Worm (Caenorhabditis elegans) whole organism, mixed stage, embryonic: Measurements from ENCODE around the gene nlp-43.

Experiments
- bed-3 ChIP-seq: fragments of 200-800 bp; sonication (Bioruptor generic); optimal IDR thresholded peaks from 3 replicates; lab custom pipeline; 2018; ENCODE audit warnings: mild to moderate bottlenecking, missing genetic modification characterization, moderate library complexity, missing compliant biosample characterization
- elt-1 ChIP-seq: sonication (generic microtip); optimal IDR thresholded peaks from 2 replicates; lab custom pipeline; 2017; ENCODE audit warnings: missing genetic modification characterization, mild to moderate bottlenecking, missing compliant biosample characterization, antibody characterized with exemption, moderate library complexity, borderline replicate concordance; ENCODE audit not compliant: insufficient read depth
- lin-13 ChIP-seq: fragments of 150-350 bp; optimal IDR thresholded peaks from 2 replicates; lab custom pipeline; 2014; ENCODE audit warnings: missing biosample characterization, missing genetic modification characterization
- mab-5 ChIP-seq: fragments of 150-350 bp; optimal IDR thresholded peaks from 2 replicates; lab custom pipeline; 2014; ENCODE audit warnings: missing biosample characterization, missing genetic modification characterization
- nhr-28 ChIP-seq: fragments of 150-350 bp; optimal IDR thresholded peaks from 2 replicates; lab custom pipeline; 2014; ENCODE audit warnings: missing biosample characterization, missing genetic modification characterization
- pha-4 ChIP-seq: fragments of 150-350 bp; optimal IDR thresholded peaks from 2 replicates; lab custom pipeline; 2018; ENCODE audit warnings: missing biosample characterization, missing genetic modification reagents, missing genetic modification characterization
- ztf-11 ChIP-seq: fragments of 150-350 bp; optimal IDR thresholded peaks from 2 replicates; lab custom pipeline; 2014; ENCODE audit warnings: missing biosample characterization, missing genetic modification characterization

DNA sequence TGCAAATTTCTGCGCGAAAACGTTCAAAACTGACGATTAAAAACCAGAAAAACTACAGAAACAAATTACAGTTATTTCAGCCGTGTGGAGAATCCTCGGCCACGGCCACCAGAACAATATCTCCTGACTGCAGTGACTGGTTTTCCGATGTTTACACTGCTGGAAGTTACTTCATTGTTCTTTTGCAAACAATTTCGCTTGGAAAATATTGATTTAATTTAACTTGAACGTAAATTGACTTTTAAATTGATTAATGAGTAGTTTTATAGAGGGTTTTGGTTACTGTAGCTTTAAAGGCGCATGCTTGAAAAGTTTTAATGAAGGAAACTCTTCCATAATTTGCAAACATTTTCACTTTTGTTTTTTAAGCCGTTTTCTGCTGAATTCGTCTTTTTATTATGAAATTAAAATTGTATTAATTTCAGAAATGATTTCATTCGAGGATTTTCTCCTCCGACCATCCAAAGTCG lies 43.2 kb upstream of the nlp-43 start, which contains the start of gene smcr-8:
- no peak for TF ChIP-seq nhr-28 (tag; lab: Kevin White, UChicago)
- no peak for TF ChIP-seq mab-5 (tag; lab: Kevin White, UChicago)
- TF ChIP-seq lin-13 (tag; lab: Kevin White, UChicago) = no peak
- no peak for TF ChIP-seq pha-4
- no peak for TF ChIP-seq ztf-11 (tag; lab: Kevin White, UChicago)
- TF ChIP-seq bed-3 (GFP tag; lab: Kevin White, UChicago) = no peak
- TF ChIP-seq elt-1 (tag; lab: Kevin White, UChicago) = no peak
